Worm (Caenorhabditis elegans) whole organism, L1 larva: ENCODE results near the gene B0334.5.

Source experiments
- ama-1 ChIP-seq: fragments of 150-350 bp; optimal IDR thresholded peaks from 2 replicates; lab custom pipeline; 2014
- blmp-1 ChIP-seq: fragments of 150-350 bp; optimal IDR thresholded peaks from 2 replicates; lab custom pipeline; 2014; ENCODE audit warnings: missing biosample characterization, missing genetic modification characterization
- elt-3 ChIP-seq, 6 experiments: fragments of 150-350 bp in 1 of 6; sonication (generic microtip); optimal IDR thresholded peaks; 2 replicates each; lab custom pipeline; 2017 to 2018; ENCODE audit warnings: missing biosample characterization in 6 of 6, missing genetic modification characterization in 6 of 6, inconsistent platforms in 1 of 6
- fos-1 ChIP-seq: fragments of 150-350 bp; optimal IDR thresholded peaks from 2 replicates; lab custom pipeline; 2014; ENCODE audit warnings: missing biosample characterization, missing genetic modification characterization
- hlh-4 ChIP-seq: sonication (generic microtip); optimal IDR thresholded peaks from 2 replicates; lab custom pipeline; 2016; ENCODE audit warnings: mild to moderate bottlenecking, missing genetic modification characterization, missing compliant biosample characterization
- lin-15B ChIP-seq: fragments of 150-350 bp; sonication (generic microtip); optimal IDR thresholded peaks from 3 replicates; lab custom pipeline; 2014; ENCODE audit warnings: missing biosample characterization, missing genetic modification characterization
- nhr-12 ChIP-seq: sonication (generic microtip); optimal IDR thresholded peaks from 2 replicates; lab custom pipeline; 2017; ENCODE audit warnings: missing biosample characterization, missing genetic modification characterization
- nhr-71 ChIP-seq: sonication (generic microtip); optimal IDR thresholded peaks from 2 replicates; lab custom pipeline; 2016; ENCODE audit warnings: mild to moderate bottlenecking, missing genetic modification characterization, moderate library complexity, missing compliant biosample characterization
- sox-4 ChIP-seq: sonication (generic microtip); optimal IDR thresholded peaks from 2 replicates; lab custom pipeline; 2016; ENCODE audit warnings: missing genetic modification characterization, missing compliant biosample characterization
- tlp-1 ChIP-seq: fragments of 150-350 bp; optimal IDR thresholded peaks from 2 replicates; lab custom pipeline; 2014; ENCODE audit warnings: missing biosample characterization, missing genetic modification characterization
- unc-98 ChIP-seq: fragments of 200-800 bp; sonication (Bioruptor generic); IDR thresholded peaks from 2 replicates; pipeline ENCODE4 v1.3.6; 2022; ENCODE audit warnings: missing genetic modification characterization, missing compliant biosample characterization
- vab-15 ChIP-seq: sonication (generic microtip); optimal IDR thresholded peaks from 2 replicates; lab custom pipeline; 2017; ENCODE audit warnings: missing genotype, mild to moderate bottlenecking, missing genetic modification characterization, missing compliant biosample characterization

- TF ChIP-seq vab-15 (tag; lab: Kevin White, UChicago) (no peak), hlh-4 (tag; lab: Kevin White, UChicago) (no peak), tlp-1 (tag; lab: Kevin White, UChicago) (no peak), fos-1 (no peak), sox-4 (tag; lab: Kevin White, UChicago) (no peak), nhr-12 (tag; lab: Kevin White, UChicago) (no peak), blmp-1 (tag; lab: Kevin White, UChicago) (no peak), ama-1 (lab: Kevin White, UChicago) (no peak), lin-15B (tag; lab: Kevin White, UChicago) (no peak), elt-3 (tag; optimal IDR thresholded peaks at IDR 0.05; lab: Kevin White, UChicago) (no peak), unc-98 (GFP tag; lab: Robert Waterston, UW) (no peak), nhr-71 (no peak)
Observed at ce11 chrII:11476410-11476809, 21.1 kb upstream of the B0334.5 start, which contains the start of gene W02B12.16.
